Worm (Caenorhabditis elegans): ENCODE data around the gene nlp-16.
"Not testable (repeated sequence)": the region's sequence is repeated elsewhere in the genome, so short reads cannot be mapped to it uniquely, and the experiment has no call there.

Gene nlp-16

DNA sequence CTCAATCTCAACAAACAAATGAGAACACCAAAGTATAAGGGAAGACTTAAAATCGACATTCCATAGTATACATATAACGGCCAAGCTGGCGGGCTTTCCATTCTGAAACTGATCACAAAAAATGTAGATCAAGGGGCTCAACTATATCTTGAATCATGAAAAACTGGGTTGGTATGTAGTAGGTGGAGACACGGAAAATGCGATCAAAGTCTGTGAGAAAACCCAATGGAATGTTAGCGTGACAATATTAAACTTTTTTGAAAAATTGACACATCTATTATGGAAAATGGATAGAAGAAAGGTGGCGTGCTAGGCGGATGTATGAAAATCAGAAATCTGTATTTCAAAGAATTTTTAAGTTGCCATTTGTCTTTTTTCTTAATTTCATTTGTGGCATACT is 3.6 kb upstream of the nlp-16 start, which contains the start of gene srv-28:
Gene srv-28, minus strand, starts transcription at position 101 of the 400 bp plus-strand sequence.
- TF ChIP-seq sox-2 (GFP tag; IDR thresholded peaks at IDR 0.05) (no peak), hlh-13 (GFP tag; optimal IDR thresholded peaks at IDR 0.05) (no peak), fkh-6 (tag; optimal IDR thresholded peaks at IDR 0.05) (no peak), ttx-3 (tag; optimal IDR thresholded peaks at IDR 0.05) (no peak), pag-3 (tag; optimal IDR thresholded peaks at IDR 0.05; ENCODE audit: borderline replicate concordance) (no peak), unc-42 (tag; optimal IDR thresholded peaks at IDR 0.05) (no peak), pax-1 (tag; optimal IDR thresholded peaks at IDR 0.05) (no peak), ceh-31 (tag; optimal IDR thresholded peaks at IDR 0.05) (no peak), unc-55 (GFP tag; optimal IDR thresholded peaks at IDR 0.05) (no peak), elt-2 (tag; optimal IDR thresholded peaks at IDR 0.05) (no peak), nhr-11 (tag; optimal IDR thresholded peaks at IDR 0.05) (no peak), ceh-14 (tag; optimal IDR thresholded peaks at IDR 0.05) (no peak), elt-4 (tag; optimal IDR thresholded peaks at IDR 0.05) (no peak)

DNA sequence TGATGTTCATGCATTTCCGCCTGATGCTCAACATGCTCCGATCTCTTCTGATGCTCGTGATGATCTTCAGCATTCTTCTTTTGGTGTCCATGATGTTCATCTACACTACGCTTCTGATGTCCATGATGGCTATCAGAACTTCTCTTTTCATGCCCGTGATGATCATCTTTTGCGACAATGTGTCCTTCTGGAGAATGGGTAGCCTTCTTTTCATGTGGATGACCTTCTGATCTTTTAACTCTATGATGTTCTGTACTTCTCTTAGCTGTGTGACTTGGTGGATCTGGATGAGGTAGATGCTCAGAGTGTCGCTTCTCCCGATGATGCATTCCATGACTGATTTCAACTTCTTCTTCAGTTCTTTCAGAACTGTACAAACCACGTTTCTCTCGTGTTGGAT is 665 bp downstream of the nlp-16 start:
- no peak for TF ChIP-seq ceh-18 (tag; optimal IDR thresholded peaks at IDR 0.05)
- TF ChIP-seq ceh-24 (tag; optimal IDR thresholded peaks at IDR 0.05) = no peak
- TF ChIP-seq eyg-1 (tag; optimal IDR thresholded peaks at IDR 0.05) = no peak
- no peak for TF ChIP-seq pqm-1 (tag; optimal IDR thresholded peaks at IDR 0.05)
- TF ChIP-seq pax-1 (tag; optimal IDR thresholded peaks at IDR 0.05) = no peak

DNA sequence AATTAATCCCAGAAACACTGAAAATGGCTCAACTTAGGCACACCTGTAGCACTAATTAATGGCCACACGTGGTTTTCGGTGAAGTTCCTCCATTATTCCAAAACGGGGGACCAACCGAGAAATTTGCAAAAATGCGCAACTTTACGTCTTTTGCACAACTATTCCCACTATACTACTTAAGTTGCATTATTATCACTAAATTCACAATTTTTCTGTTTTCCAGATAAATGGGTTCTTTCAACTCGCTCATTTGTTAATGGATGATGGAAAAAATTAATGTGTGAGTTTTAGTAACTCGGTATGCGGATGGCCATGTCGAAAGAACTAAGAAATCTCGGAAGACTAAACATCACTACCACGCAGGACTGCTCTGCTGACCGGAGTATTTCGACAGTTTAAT is 5.0 kb downstream of the nlp-16 start, which contains the start of gene T13A10.64:
Gene T13A10.64, plus strand, starts transcription at position 301 of the 400 bp plus-strand sequence.
- TF ChIP-seq ceh-22 (tag; optimal IDR thresholded peaks at IDR 0.05) = no peak
- TF ChIP-seq ceh-18 (tag; optimal IDR thresholded peaks at IDR 0.05) = no peak
- no peak for TF ChIP-seq ceh-24 (tag; optimal IDR thresholded peaks at IDR 0.05)
- TF ChIP-seq sox-4 (tag; optimal IDR thresholded peaks at IDR 0.05) = no peak
- TF ChIP-seq dve-1 (tag; optimal IDR thresholded peaks at IDR 0.05) = no peak
- no peak for TF ChIP-seq tbx-7 (tag; optimal IDR thresholded peaks at IDR 0.05)

DNA sequence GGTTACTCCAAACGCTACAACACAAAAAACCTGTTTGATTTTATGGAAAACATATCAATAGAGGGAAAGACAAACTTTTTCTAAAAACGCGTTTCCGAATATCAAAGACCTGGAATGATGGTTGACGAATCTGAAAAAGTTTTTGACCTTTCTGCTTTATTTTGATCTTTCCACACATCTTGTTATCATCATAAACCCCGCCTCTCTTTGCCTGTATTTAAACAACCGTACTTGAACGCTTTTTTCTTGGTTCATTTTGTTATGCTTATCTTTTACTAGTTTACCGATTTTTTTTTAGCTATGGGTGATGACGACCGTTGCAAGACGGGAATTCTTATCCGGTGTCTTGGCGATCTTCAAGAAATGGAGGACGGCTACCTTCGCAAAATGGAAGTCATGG is 6.6 kb downstream of the nlp-16 start, which contains the start of gene T13A10.2:
Gene T13A10.2, plus strand, starts transcription at position 301 of the 400 bp plus-strand sequence.
- TF ChIP-seq lin-11, Y22D7AL.16, hlh-8 (tag; optimal IDR thresholded peaks at IDR 0.05): not testable (repeated sequence)

DNA sequence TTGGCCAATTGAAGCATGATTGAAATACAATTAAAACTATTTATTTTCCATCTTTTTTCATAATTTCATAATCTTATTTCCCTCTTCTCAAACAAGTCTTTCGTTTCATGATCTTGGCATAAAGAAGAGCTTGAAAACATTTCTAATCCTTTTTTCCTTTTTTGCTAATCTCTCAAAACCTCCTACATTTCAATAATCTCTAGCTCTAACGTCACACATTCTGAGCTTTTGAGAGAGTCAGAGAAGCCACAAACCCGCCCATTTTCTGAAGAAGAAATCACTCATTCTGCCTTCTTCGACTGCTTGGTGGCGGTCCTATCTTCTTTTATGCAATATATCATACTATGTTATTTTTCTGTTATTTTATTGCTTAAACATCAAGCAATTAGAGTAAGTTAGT is 10.0 kb downstream of the nlp-16 start, which contains the start of gene F58F9.1:
Gene F58F9.1, plus strand, starts transcription at position 251 of the 400 bp plus-strand sequence.
- TF ChIP-seq ets-4 (tag; optimal IDR thresholded peaks at IDR 0.05) (no peak), fkh-10 (GFP tag; optimal IDR thresholded peaks at IDR 0.05) (no peak), pat-9 (tag; optimal IDR thresholded peaks at IDR 0.05) (no peak), zip-5 (tag; optimal IDR thresholded peaks at IDR 0.05) (no peak), dve-1 (tag; optimal IDR thresholded peaks at IDR 0.05) (no peak), gmeb-2 (tag; optimal IDR thresholded peaks at IDR 0.05) (no peak), hlh-8 (tag; optimal IDR thresholded peaks at IDR 0.05) (no peak), K02D7.2 (tag; optimal IDR thresholded peaks at IDR 0.05) (no peak)

DNA sequence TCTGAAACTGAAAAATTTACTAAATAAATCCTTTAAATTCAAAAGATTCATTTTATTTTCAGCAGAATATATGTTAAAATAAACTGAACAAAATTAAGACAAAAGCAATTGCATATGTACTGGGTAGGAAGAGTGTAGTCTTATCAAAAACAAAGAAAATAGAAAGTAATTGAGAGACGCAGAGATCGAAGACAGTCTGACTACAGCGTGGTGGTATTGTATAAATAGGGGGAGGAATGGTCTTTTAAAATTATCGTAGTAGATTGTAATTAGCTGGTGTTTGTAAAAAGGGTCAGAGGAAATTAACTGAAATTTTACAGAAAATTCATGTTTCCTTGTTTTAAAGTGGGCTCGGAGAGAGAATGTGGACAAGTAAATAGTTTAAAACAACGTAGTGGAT is 11.1 kb downstream of the nlp-16 start, which contains the start of gene acox-3:
Gene acox-3, minus strand, starts transcription at position 7 of the 400 bp plus-strand sequence.
- TF ChIP-seq dve-1 (tag; optimal IDR thresholded peaks at IDR 0.05) = no peak
- TF ChIP-seq elt-2 (tag; optimal IDR thresholded peaks at IDR 0.05) = peak; percentile 22

DNA sequence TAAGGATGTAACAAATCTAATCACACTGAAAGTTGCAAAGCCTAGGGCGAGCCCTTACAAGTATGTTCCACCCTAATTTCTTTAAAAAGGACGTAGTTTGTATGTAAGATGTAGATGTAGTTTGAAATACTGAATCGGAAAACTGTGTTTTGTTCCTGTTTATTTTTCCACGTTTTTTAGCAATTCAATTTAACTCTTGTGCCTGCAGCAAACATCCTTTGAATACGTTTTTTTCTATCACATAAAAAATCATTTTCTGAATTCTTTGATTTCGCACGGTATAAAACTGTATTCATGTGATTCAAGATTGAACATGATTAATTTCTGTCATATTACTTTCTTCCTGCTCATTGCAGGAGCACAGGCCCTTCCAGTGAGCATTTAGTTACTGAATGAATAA is 19.6 kb downstream of the nlp-16 start, which contains the start of gene F58F9.9:
Gene F58F9.9, plus strand, starts transcription at position 301 of the 400 bp plus-strand sequence.
- TF ChIP-seq sox-4 (tag; optimal IDR thresholded peaks at IDR 0.05) = no peak
- TF ChIP-seq ceh-45 (GFP tag; IDR thresholded peaks at IDR 0.05) = no peak
